Fruit fly (Drosophila melanogaster) ovary, adult (tissue): ENCODE data around the gene Pyroxd1.

ENCODE experiments used
- CG17801 ChIP-seq: fragments of 200-800 bp; optimal IDR thresholded peaks from 2 replicates; lab custom pipeline; 2019; ENCODE audit warnings: missing biosample characterization, mild to moderate bottlenecking, missing genetic modification characterization, moderate library complexity; ENCODE audit not compliant: partially characterized antibody

The Pyroxd1 gene

DNA sequence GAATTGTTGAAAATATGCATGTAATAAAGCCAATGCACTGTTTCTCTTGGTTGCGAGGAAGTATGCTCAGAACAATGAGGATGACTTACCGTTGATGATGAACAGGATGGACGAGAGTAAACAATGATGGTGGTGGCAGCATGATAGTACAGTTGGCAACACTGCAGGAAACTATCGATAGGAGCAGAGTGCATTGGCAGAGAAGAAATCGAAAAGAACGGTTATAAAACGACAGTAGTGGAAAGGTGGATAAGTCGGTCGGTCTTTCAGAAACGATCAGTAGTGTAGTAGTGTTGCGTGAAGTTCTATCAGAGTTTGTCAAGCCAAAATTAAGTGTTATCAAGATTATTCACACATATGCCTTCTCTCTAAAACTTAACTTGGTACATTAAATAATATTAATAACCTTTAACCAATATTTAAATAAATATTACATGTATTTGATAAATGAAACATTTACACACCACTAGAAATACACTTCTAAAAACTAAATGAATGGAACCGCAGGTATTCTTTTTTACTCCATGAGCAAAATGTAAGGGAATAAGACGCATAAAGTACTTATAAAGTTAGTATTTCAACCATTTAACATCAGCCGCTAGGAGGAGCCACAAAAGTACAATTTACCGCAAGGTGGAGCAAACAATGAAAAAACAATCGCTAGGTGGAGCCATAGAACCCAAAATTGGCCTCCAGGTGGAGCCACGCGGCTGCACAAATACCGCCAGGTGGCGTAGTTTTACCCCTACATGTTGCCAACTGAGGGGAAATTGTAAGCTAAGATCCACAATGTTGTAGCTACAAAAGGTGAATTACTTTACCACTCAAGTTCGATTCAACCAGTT lies 29.4 kb downstream of the Pyroxd1 start:
- TF ChIP-seq CG17801 (GFP tag; lab: Kevin White, UChicago) = peak; percentile 15

DNA sequence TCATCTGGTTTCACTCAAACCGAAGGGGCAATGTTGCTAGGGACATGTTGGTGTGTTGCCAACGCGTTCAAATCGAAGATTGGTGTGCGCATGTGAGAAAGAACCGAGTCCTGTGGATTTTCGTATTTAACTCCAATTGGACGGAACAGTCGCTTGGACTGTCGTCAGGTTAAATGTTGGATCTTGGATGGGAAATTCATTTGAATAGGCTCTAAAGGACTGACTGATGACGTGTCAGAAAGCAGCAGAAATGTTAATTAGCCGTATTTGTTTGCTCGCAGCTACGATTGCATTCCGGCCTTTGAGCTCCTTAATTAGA lies 30.0 kb downstream of the Pyroxd1 start:
- TF ChIP-seq CG17801 (GFP tag; lab: Kevin White, UChicago) = no peak

dm6 chr2L:20134823-20135222 lies 43.6 kb downstream of the Pyroxd1 start, which contains the start of gene CG10651:
Gene CG10651, minus strand, starts transcription at chr2L:20134923.
- no peak for TF ChIP-seq CG17801 (GFP tag; lab: Kevin White, UChicago)
